Fruit fly (Drosophila melanogaster): ENCODE results near the gene tap.

The tap gene

dm6 chr3L:17352812-17353211, 6.7 kb upstream of the tap start:
- TF ChIP-seq Abd-B (GFP tag; optimal IDR thresholded peaks at IDR 0.05) = peak; percentile 57
- no peak for TF ChIP-seq CG9817 (tag; optimal IDR thresholded peaks at IDR 0.05)
- peak; percentile 63 for TF ChIP-seq abd-A (tag; optimal IDR thresholded peaks at IDR 0.05)
- TF ChIP-seq Rfx (GFP tag; IDR thresholded peaks at IDR 0.05) = peak; percentile 38
- no peak for TF ChIP-seq org-1 (GFP tag; optimal IDR thresholded peaks at IDR 0.05)
- no peak for TF ChIP-seq Side (GFP tag; optimal IDR thresholded peaks at IDR 0.05)
- no peak for TF ChIP-seq tx (GFP tag; optimal IDR thresholded peaks at IDR 0.05)
- TF ChIP-seq Mes4 (GFP tag; optimal IDR thresholded peaks at IDR 0.05) = no peak
- TF ChIP-seq MESR4 (GFP tag; optimal IDR thresholded peaks at IDR 0.05) = peak; percentile 43
- no peak for TF ChIP-seq HLHmδ (GFP tag; optimal IDR thresholded peaks at IDR 0.05)
- no peak for TF ChIP-seq pum (GFP tag; optimal IDR thresholded peaks at IDR 0.05)
- TF ChIP-seq chinmo (GFP tag; IDR thresholded peaks at IDR 0.05; ENCODE audit: partially characterized antibody) = 0 out of 4 replicates have a peak, but pooled peaks have one; percentile 28
- peak; percentile 41 for TF ChIP-seq CG33213 (GFP tag; optimal IDR thresholded peaks at IDR 0.05)
- TF ChIP-seq exex (tag; optimal IDR thresholded peaks at IDR 0.05) = peak; percentile 32
- peak; percentile 15 for TF ChIP-seq Hsf (GFP tag; optimal IDR thresholded peaks at IDR 0.05)
- peak; percentile 89 to 97 for TF ChIP-seq crp (GFP tag; optimal IDR thresholded peaks at IDR 0.05)
- no peak for TF ChIP-seq dmrt11E (tag; optimal IDR thresholded peaks at IDR 0.05)
- TF ChIP-seq hb (GFP tag; IDR thresholded peaks at IDR 0.05; ENCODE audit: partially characterized antibody) = no peak
- no peak for TF ChIP-seq Ravus (GFP tag; IDR thresholded peaks at IDR 0.05)
- no peak for TF ChIP-seq Aef1 (GFP tag; IDR thresholded peaks at IDR 0.05)
- TF ChIP-seq B-H1 (GFP tag; IDR thresholded peaks at IDR 0.05) = no peak
- peak; percentile 18 for TF ChIP-seq Xbp1 (GFP tag; optimal IDR thresholded peaks at IDR 0.05)
- peak; percentile 25; the same call in 2 of the 3 replicates for TF ChIP-seq Opbp (GFP tag; IDR thresholded peaks at IDR 0.05; ENCODE audit: partially characterized antibody)
- TF ChIP-seq CG3281 (GFP tag; optimal IDR thresholded peaks at IDR 0.05) = no peak
- peak; percentile 33 for TF ChIP-seq Hmr (GFP tag; optimal IDR thresholded peaks at IDR 0.05)
- peak; percentile 89 for TF ChIP-seq CG4854 (GFP tag; optimal IDR thresholded peaks at IDR 0.05)
- TF ChIP-seq sqz (GFP tag; optimal IDR thresholded peaks at IDR 0.05) = no peak
- TF ChIP-seq D19A (tag; optimal IDR thresholded peaks at IDR 0.05) = peak; percentile 5
- no peak for TF ChIP-seq al (GFP tag; IDR thresholded peaks at IDR 0.05)
- TF ChIP-seq CG15514 (GFP tag; optimal IDR thresholded peaks at IDR 0.05) = peak; percentile 61
- TF ChIP-seq Usf (GFP tag; optimal IDR thresholded peaks at IDR 0.05) = peak; percentile 19
- peak; percentile 82 for TF ChIP-seq toy (GFP tag; IDR thresholded peaks at IDR 0.05)
- TF ChIP-seq Sry-β (GFP tag; optimal IDR thresholded peaks at IDR 0.05) = no peak
- no peak for TF ChIP-seq Jarid2 (GFP tag; optimal IDR thresholded peaks at IDR 0.05)
- TF ChIP-seq lola (GFP tag; optimal IDR thresholded peaks at IDR 0.05) = no peak
- TF ChIP-seq Scr (GFP tag; IDR thresholded peaks at IDR 0.05; ENCODE audit: partially characterized antibody) = peak; percentile 45
- no peak for TF ChIP-seq Adf1 (GFP tag; IDR thresholded peaks at IDR 0.05)
- no peak for TF ChIP-seq sima (GFP tag; optimal IDR thresholded peaks at IDR 0.05)
- TF ChIP-seq Bgb (GFP tag; IDR thresholded peaks at IDR 0.05; ENCODE audit: partially characterized antibody) = no peak
- peak; percentile 23 for TF ChIP-seq Max (GFP tag; optimal IDR thresholded peaks at IDR 0.05)
- TF ChIP-seq CG12659 (GFP tag; optimal IDR thresholded peaks at IDR 0.05) = peak; percentile 12
- no peak for TF ChIP-seq ewg (GFP tag; optimal IDR thresholded peaks at IDR 0.05)
- TF ChIP-seq BEAF-32 (GFP tag; optimal IDR thresholded peaks at IDR 0.05) = peak; percentile 44
- TF ChIP-seq Dp (GFP tag; optimal IDR thresholded peaks at IDR 0.05) = peak; percentile 56
- TF ChIP-seq pzg (GFP tag; optimal IDR thresholded peaks at IDR 0.05) = peak; percentile 84
- no peak for TF ChIP-seq Ada2b (GFP tag; IDR thresholded peaks at IDR 0.05)
- TF ChIP-seq Sin3A (optimal IDR thresholded peaks at IDR 0.05) = peak; percentile 49
- TF ChIP-seq E2f2 (GFP tag; IDR thresholded peaks at IDR 0.05) = peak; percentile 59
- TF ChIP-seq dimm (GFP tag; IDR thresholded peaks at IDR 0.05) = no peak
- TF ChIP-seq ab (GFP tag; optimal IDR thresholded peaks at IDR 0.05) = peak; percentile 50
